ENCODE assay signal across 1 fruit fly cellular context in genomic region chr3R:14288669-14289383, dm6.
TF ChIP-seq lines count a peak whose summit lies in the region.

Gene red, plus strand, starts transcription at chr3R:14289071.

TF ChIP-seq in whole organism, embryonic, 481 proteins besides CTCF, POLR2A, EP300 and RAD21 (continued from another document):
- TF ChIP-seq CG12769 (tag; optimal IDR thresholded peaks at IDR 0.05; lab: Kevin White, UChicago) = peak; percentile 88
- TF ChIP-seq sima (GFP tag; optimal IDR thresholded peaks at IDR 0.05; lab: Kevin White, UChicago) = no peak
- TF ChIP-seq D19B (GFP tag; optimal IDR thresholded peaks at IDR 0.05; lab: Kevin White, UChicago) = peak; percentile 64
- peak; percentile 74 for TF ChIP-seq CG10209 (GFP tag; optimal IDR thresholded peaks at IDR 0.05; lab: Kevin White, UChicago)
- TF ChIP-seq CG30431 (GFP tag; optimal IDR thresholded peaks at IDR 0.05; lab: Kevin White, UChicago) = peak; percentile 39
- no peak for TF ChIP-seq Dp (GFP tag; optimal IDR thresholded peaks at IDR 0.05; lab: Kevin White, UChicago)
- TF ChIP-seq Ravus (GFP tag; IDR thresholded peaks at IDR 0.05; lab: Robert Waterston, UW) = peak; percentile 28
- peak; percentile 81 for TF ChIP-seq lilli (GFP tag; optimal IDR thresholded peaks at IDR 0.05; lab: Kevin White, UChicago)
- TF ChIP-seq chif (GFP tag; optimal IDR thresholded peaks at IDR 0.05; lab: Kevin White, UChicago) = peak; percentile 43 to 45
- TF ChIP-seq fd96Cb (tag; optimal IDR thresholded peaks at IDR 0.05; lab: Kevin White, UChicago) = peak; percentile 63
- TF ChIP-seq slp2 (GFP tag; optimal IDR thresholded peaks at IDR 0.05; lab: Kevin White, UChicago) = no peak
- peak; percentile 83 for TF ChIP-seq CG11695 (GFP tag; IDR thresholded peaks at IDR 0.05; lab: Robert Waterston, UW)
- TF ChIP-seq pzg (GFP tag; optimal IDR thresholded peaks at IDR 0.05; lab: Kevin White, UChicago) = peak; percentile 5
- no peak for TF ChIP-seq sim (GFP tag; IDR thresholded peaks at IDR 0.05; lab: Robert Waterston, UW)
- peak; percentile 33 for TF ChIP-seq CG18476 (GFP tag; optimal IDR thresholded peaks at IDR 0.05; lab: Kevin White, UChicago)
- TF ChIP-seq gcm2 (GFP tag; optimal IDR thresholded peaks at IDR 0.05; lab: Kevin White, UChicago) = no peak
- TF ChIP-seq CG10431 (GFP tag; optimal IDR thresholded peaks at IDR 0.05; lab: Kevin White, UChicago) = no peak
- 0 out of 2 replicates have a peak, but pooled peaks have one; percentile 10 for TF ChIP-seq CG4360 (GFP tag; IDR thresholded peaks at IDR 0.05; lab: Robert Waterston, UW)
- TF ChIP-seq CG4707 (GFP tag; optimal IDR thresholded peaks at IDR 0.05; lab: Kevin White, UChicago) = no peak
- TF ChIP-seq Dll (GFP tag; IDR thresholded peaks at IDR 0.05; lab: Robert Waterston, UW; ENCODE audit: partially characterized antibody) = no peak
- peak; percentile 98 for TF ChIP-seq CG34376 (GFP tag; optimal IDR thresholded peaks at IDR 0.05; lab: Kevin White, UChicago)
- TF ChIP-seq CG17359 (tag; optimal IDR thresholded peaks at IDR 0.05; lab: Kevin White, UChicago) = peak; percentile 79
- TF ChIP-seq Lim3 (GFP tag; IDR thresholded peaks at IDR 0.05; lab: Robert Waterston, UW) = peak; percentile 39; the same call in 1 of the 2 replicates
- no peak for TF ChIP-seq CG42726 (GFP tag; IDR thresholded peaks at IDR 0.05; lab: Robert Waterston, UW; ENCODE audit: partially characterized antibody)
- TF ChIP-seq D19A (tag; optimal IDR thresholded peaks at IDR 0.05; lab: Kevin White, UChicago) = peak; percentile 65
- TF ChIP-seq hb (GFP tag; IDR thresholded peaks at IDR 0.05; lab: Robert Waterston, UW; ENCODE audit: partially characterized antibody) = no peak
- no peak for TF ChIP-seq CG16779 (GFP tag; IDR thresholded peaks at IDR 0.05; lab: Robert Waterston, UW)
- TF ChIP-seq seq (GFP tag; IDR thresholded peaks at IDR 0.05; lab: Robert Waterston, UW) = peak; percentile 65
- peak; percentile 28 for TF ChIP-seq Dad (GFP tag; optimal IDR thresholded peaks at IDR 0.05; lab: Kevin White, UChicago)
- TF ChIP-seq Hr3 (GFP tag; optimal IDR thresholded peaks at IDR 0.05; lab: Kevin White, UChicago) = peak; percentile 64
- TF ChIP-seq CG2199 (GFP tag; IDR thresholded peaks at IDR 0.05; lab: Robert Waterston, UW) = 0 out of 3 replicates have a peak, but pooled peaks have one; percentile 36
- peak; percentile 39; the same call in 2 of the 3 replicates for TF ChIP-seq CG14050 (GFP tag; IDR thresholded peaks at IDR 0.05; lab: Robert Waterston, UW)
- TF ChIP-seq Kr (GFP tag; optimal IDR thresholded peaks at IDR 0.05; lab: Kevin White, UChicago) = no peak
- TF ChIP-seq CG18619 (GFP tag; optimal IDR thresholded peaks at IDR 0.05; lab: Kevin White, UChicago) = peak; percentile 78
- 0 out of 2 replicates have a peak, but pooled peaks have one; percentile 30 for TF ChIP-seq Rx (GFP tag; IDR thresholded peaks at IDR 0.05; lab: Robert Waterston, UW)
- TF ChIP-seq CG1024 (GFP tag; IDR thresholded peaks at IDR 0.05; lab: Robert Waterston, UW) = 0 out of 2 replicates have a peak, but pooled peaks have one; percentile 4
- TF ChIP-seq CG10147 (GFP tag; optimal IDR thresholded peaks at IDR 0.05; lab: Kevin White, UChicago) = peak; percentile 52
- TF ChIP-seq CG7357 (GFP tag; IDR thresholded peaks at IDR 0.05; lab: Robert Waterston, UW) = no peak
- peak; percentile 32 for TF ChIP-seq run (tag; optimal IDR thresholded peaks at IDR 0.05; lab: Kevin White, UChicago)
- peak; percentile 84 for TF ChIP-seq CG7839 (tag; optimal IDR thresholded peaks at IDR 0.05; lab: Kevin White, UChicago)
- peak; percentile 13 for TF ChIP-seq CG7987 (GFP tag; optimal IDR thresholded peaks at IDR 0.05; lab: Kevin White, UChicago)
- TF ChIP-seq D (optimal IDR thresholded peaks at IDR 0.05; lab: Kevin White, UChicago) = no peak
- TF ChIP-seq D (GFP tag; optimal IDR thresholded peaks at IDR 0.05; lab: Kevin White, UChicago) = peak; percentile 63
- peak; percentile 46 for TF ChIP-seq CG6272 (GFP tag; IDR thresholded peaks at IDR 0.05; lab: Robert Waterston, UW)
- no peak for TF ChIP-seq gce (GFP tag; IDR thresholded peaks at IDR 0.05; lab: Robert Waterston, UW)
- peak; percentile 40; the same call in 1 of the 2 replicates for TF ChIP-seq Adf1 (GFP tag; IDR thresholded peaks at IDR 0.05; lab: Robert Waterston, UW)
- peak; percentile 81 for TF ChIP-seq CoRest (tag; optimal IDR thresholded peaks at IDR 0.05; lab: Kevin White, UChicago)
- TF ChIP-seq CG2678 (tag; optimal IDR thresholded peaks at IDR 0.05; lab: Kevin White, UChicago) = peak; percentile 90
- TF ChIP-seq grau (tag; optimal IDR thresholded peaks at IDR 0.05; lab: Kevin White, UChicago) = peak; percentile 95
- TF ChIP-seq Fer3 (tag; optimal IDR thresholded peaks at IDR 0.05; lab: Kevin White, UChicago) = peak; percentile 83
- no peak for TF ChIP-seq Sin3A (optimal IDR thresholded peaks at IDR 0.05; lab: Kevin White, UChicago)
